Fruit fly (Drosophila melanogaster) whole organism, prepupa: ENCODE measurements around the gene ec.

Source experiments
- CG8119 ChIP-seq: fragments of 200-800 bp; sonication (Bioruptor generic); IDR thresholded peaks from 3 replicates; pipeline ENCODE4 v1.3.6; 2022; ENCODE audit warnings: missing biosample characterization, missing genetic modification characterization
- Lpt ChIP-seq: fragments of 200-800 bp; sonication (Bioruptor generic); optimal IDR thresholded peaks from 3 replicates; lab custom pipeline; 2016; ENCODE audit warnings: missing biosample characterization, missing genetic modification characterization

DNA sequence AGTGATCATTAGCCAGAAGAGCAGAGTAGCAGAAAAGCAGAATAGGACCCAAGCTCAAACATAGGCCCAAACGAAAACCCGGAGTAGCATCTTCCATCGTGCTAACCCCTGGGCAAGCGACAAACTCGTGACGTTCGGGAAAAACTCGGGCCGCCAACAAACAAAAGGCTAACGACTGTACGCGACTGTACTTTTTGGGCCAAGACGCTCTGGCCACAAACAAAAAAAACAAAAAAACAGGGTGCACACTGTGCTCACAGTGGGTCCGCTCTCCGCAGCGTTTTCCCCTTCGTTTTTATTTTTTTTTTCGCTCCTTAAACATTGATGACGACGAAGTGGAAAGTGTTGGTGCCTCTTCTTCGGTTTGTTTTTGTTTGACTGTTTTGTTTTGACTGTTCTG, 31.4 kb downstream of the ec start:
- TF ChIP-seq CG8119 (GFP tag; lab: Robert Waterston, UW) (peak; percentile 40; the same call in 1 of the 3 replicates), Lpt (peak; percentile 26)
